Fruit fly (Drosophila melanogaster) whole organism, embryonic: ENCODE data around the gene RhoGAPp190.

Source experiments
- CG10209 ChIP-seq: fragments of 200-800 bp; sonication (Bioruptor generic); optimal IDR thresholded peaks from 3 replicates; lab custom pipeline; 2017; ENCODE audit warnings: missing biosample characterization, mild to moderate bottlenecking, missing genetic modification characterization, missing genetic modification reagents
- CG10431 ChIP-seq: fragments of 200-800 bp; sonication (Bioruptor generic); optimal IDR thresholded peaks from 3 replicates; lab custom pipeline; 2018; ENCODE audit warnings: missing biosample characterization, mild to moderate bottlenecking, missing genetic modification characterization
- CG11456 ChIP-seq: fragments of 200-800 bp; sonication (Bioruptor generic); IDR thresholded peaks from 3 replicates; pipeline ENCODE4 v1.3.6; 2022; ENCODE audit warnings: missing biosample characterization, missing genetic modification characterization
- CG12155 ChIP-seq: fragments of 200-800 bp; sonication (Bioruptor generic); optimal IDR thresholded peaks from 3 replicates; lab custom pipeline; 2016; ENCODE audit warnings: missing biosample characterization, missing genetic modification characterization
- CG12659 ChIP-seq: fragments of 200-800 bp; sonication (Bioruptor generic); optimal IDR thresholded peaks from 3 replicates; lab custom pipeline; 2017; ENCODE audit warnings: mild to moderate bottlenecking, missing biosample characterization, missing genetic modification reagents, missing genetic modification characterization
- CG13296 ChIP-seq: fragments of 200-800 bp; sonication (Bioruptor generic); optimal IDR thresholded peaks from 3 replicates; lab custom pipeline; 2018; ENCODE audit warnings: missing biosample characterization, mild to moderate bottlenecking, missing genetic modification characterization
- CG1603 ChIP-seq: fragments of 200-800 bp; sonication (Bioruptor generic); optimal IDR thresholded peaks from 2 replicates; lab custom pipeline; 2019; ENCODE audit warnings: missing biosample characterization, mild to moderate bottlenecking, missing genetic modification characterization, moderate library complexity
- CG17328 ChIP-seq: fragments of 200-800 bp; sonication (Bioruptor generic); IDR thresholded peaks from 2 replicates; pipeline ENCODE4 v1.3.6; 2022; ENCODE audit warnings: missing biosample characterization, missing genetic modification characterization
- CG17612 ChIP-seq: fragments of 200-800 bp; sonication (Bioruptor generic); IDR thresholded peaks from 2 replicates; pipeline ENCODE4 v1.3.6; 2022; ENCODE audit warnings: missing biosample characterization, missing genetic modification characterization
- CG2889 ChIP-seq: fragments of 200-800 bp; sonication (Bioruptor generic); IDR thresholded peaks from 3 replicates; pipeline ENCODE4 v1.3.6; 2022; ENCODE audit warnings: missing biosample characterization, missing genetic modification characterization
- CG30403 ChIP-seq: fragments of 200-800 bp; sonication (Bioruptor generic); optimal IDR thresholded peaks from 3 replicates; lab custom pipeline; 2016; ENCODE audit warnings: missing biosample characterization, missing genetic modification characterization
- CG30431 ChIP-seq: fragments of 200-800 bp; sonication (Bioruptor generic); optimal IDR thresholded peaks from 2 replicates; lab custom pipeline; 2017; ENCODE audit warnings: missing biosample characterization, missing genetic modification characterization
- CG33557 ChIP-seq: fragments of 200-800 bp; sonication (Bioruptor generic); optimal IDR thresholded peaks from 2 replicates; lab custom pipeline; 2019; ENCODE audit warnings: missing biosample characterization, mild to moderate bottlenecking, missing genetic modification characterization, moderate library complexity
- CG34376 ChIP-seq: fragments of 200-800 bp; sonication (Bioruptor generic); optimal IDR thresholded peaks from 2 replicates; lab custom pipeline; 2018; ENCODE audit warnings: missing biosample characterization, mild to moderate bottlenecking, missing genetic modification characterization
- CG3726 ChIP-seq: fragments of 200-800 bp; sonication (Bioruptor generic); IDR thresholded peaks from 3 replicates; pipeline ENCODE4, ENCODE4 v1.3.6; 2022; ENCODE audit warnings: missing biosample characterization, missing genetic modification characterization
- CG4730 ChIP-seq: fragments of 200-800 bp; sonication (Bioruptor generic); IDR thresholded peaks from 2 replicates; pipeline ENCODE4 v1.3.6; 2022; ENCODE audit warnings: missing biosample characterization, missing genetic modification characterization
- CG5180 ChIP-seq: fragments of 200-800 bp; sonication (Bioruptor generic); optimal IDR thresholded peaks from 3 replicates; lab custom pipeline; 2017; ENCODE audit warnings: missing biosample characterization, missing genetic modification characterization, mild to moderate bottlenecking, moderate library complexity, missing genetic modification reagents
- CG5953 ChIP-seq: fragments of 200-800 bp; sonication (Bioruptor generic); IDR thresholded peaks from 2 replicates; pipeline ENCODE4 v1.3.6; 2022; ENCODE audit warnings: missing biosample characterization, missing genetic modification characterization
- CG7839 ChIP-seq: fragments of 200-800 bp; sonication (Bioruptor generic); optimal IDR thresholded peaks from 3 replicates; lab custom pipeline; 2018; ENCODE audit warnings: missing biosample characterization, mild to moderate bottlenecking, missing genetic modification characterization, moderate library complexity
- CG7928 ChIP-seq: fragments of 200-800 bp; sonication (Bioruptor generic); optimal IDR thresholded peaks from 2 replicates; lab custom pipeline; 2017; ENCODE audit warnings: missing biosample characterization, mild to moderate bottlenecking, missing genetic modification characterization
- CG8388 ChIP-seq: fragments of 200-800 bp; sonication (Bioruptor generic); optimal IDR thresholded peaks from 2 replicates; lab custom pipeline; 2019; ENCODE audit warnings: missing biosample characterization, mild to moderate bottlenecking, missing genetic modification characterization, moderate library complexity
- Dek ChIP-seq: fragments of 200-800 bp; sonication (Bioruptor generic); optimal IDR thresholded peaks from 3 replicates; lab custom pipeline; 2019; ENCODE audit warnings: missing biosample characterization, mild to moderate bottlenecking, missing genetic modification characterization, moderate library complexity
- HLH54F ChIP-seq: fragments of 200-800 bp; sonication (Bioruptor generic); optimal IDR thresholded peaks from 3 replicates; lab custom pipeline; 2016; ENCODE audit warnings: missing biosample characterization, missing genetic modification characterization
- HLHmδ ChIP-seq: fragments of 200-800 bp; sonication (Bioruptor generic); optimal IDR thresholded peaks from 2 replicates; lab custom pipeline; 2018; ENCODE audit warnings: missing biosample characterization, mild to moderate bottlenecking, missing genetic modification characterization, moderate library complexity
- HmgZ ChIP-seq: fragments of 200-800 bp; sonication (Bioruptor generic); optimal IDR thresholded peaks from 2 replicates; lab custom pipeline; 2018; ENCODE audit warnings: missing biosample characterization, mild to moderate bottlenecking, missing genetic modification characterization
- Hr39 ChIP-seq: fragments of >200 bp; optimal IDR thresholded peaks from 2 replicates; lab custom pipeline; 2017
- Lpt ChIP-seq: fragments of >200 bp; optimal IDR thresholded peaks from 2 replicates; lab custom pipeline; 2018; ENCODE audit warnings: missing biosample characterization, missing genetic modification characterization
- MESR4 ChIP-seq: fragments of 200-800 bp; sonication (Bioruptor generic); optimal IDR thresholded peaks from 2 replicates; lab custom pipeline; 2018; ENCODE audit warnings: missing biosample characterization, mild to moderate bottlenecking, missing genetic modification characterization, moderate library complexity
- Meics ChIP-seq: fragments of 200-800 bp; sonication (Bioruptor generic); optimal IDR thresholded peaks from 2 replicates; lab custom pipeline; 2017; ENCODE audit warnings: missing biosample characterization, mild to moderate bottlenecking, missing genetic modification characterization
- NC2α ChIP-seq: fragments of 200-800 bp; sonication (Bioruptor generic); optimal IDR thresholded peaks from 2 replicates; lab custom pipeline; 2016; ENCODE audit warnings: missing biosample characterization, missing genetic modification characterization
- Nf-YC ChIP-seq: fragments of 200-800 bp; optimal IDR thresholded peaks from 3 replicates; lab custom pipeline; 2019; ENCODE audit warnings: missing biosample characterization, mild to moderate bottlenecking, missing genetic modification characterization, moderate library complexity
- Rfx ChIP-seq: fragments of 200-800 bp; sonication (Bioruptor generic); IDR thresholded peaks from 2 replicates; pipeline ENCODE4 v1.3.6; 2022; ENCODE audit warnings: missing biosample characterization, missing genetic modification characterization
- Rx ChIP-seq: fragments of 200-800 bp; sonication (Bioruptor generic); IDR thresholded peaks from 2 replicates; pipeline ENCODE4 v1.3.6; 2022; ENCODE audit warnings: missing biosample characterization, missing genetic modification characterization
- Ssrp ChIP-seq: fragments of 200-800 bp; sonication (Bioruptor generic); optimal IDR thresholded peaks from 2 replicates; lab custom pipeline; 2018; ENCODE audit warnings: missing biosample characterization, mild to moderate bottlenecking, missing genetic modification characterization, moderate library complexity
- Usf ChIP-seq: fragments of 200-800 bp; sonication (Bioruptor generic); optimal IDR thresholded peaks from 2 replicates; lab custom pipeline; 2017; ENCODE audit warnings: missing genotype, missing biosample characterization, missing genetic modification characterization
- Vsx1 ChIP-seq: fragments of 200-800 bp; sonication (Bioruptor generic); optimal IDR thresholded peaks from 2 replicates; lab custom pipeline; 2017; ENCODE audit warnings: missing biosample characterization, mild to moderate bottlenecking, missing genetic modification characterization, missing genetic modification reagents
- ac ChIP-seq: fragments of 200-800 bp; sonication (Bioruptor generic); optimal IDR thresholded peaks from 3 replicates; lab custom pipeline; 2017; ENCODE audit warnings: missing biosample characterization, mild to moderate bottlenecking, missing genetic modification characterization
- ara ChIP-seq: fragments of 200-800 bp; sonication (Bioruptor generic); IDR thresholded peaks from 2 replicates; pipeline ENCODE4 v1.3.6; 2022; ENCODE audit warnings: missing biosample characterization, missing genetic modification characterization
- bab2 ChIP-seq: fragments of 200-800 bp; sonication (Bioruptor generic); optimal IDR thresholded peaks from 2 replicates; lab custom pipeline; 2016; ENCODE audit warnings: missing biosample characterization, missing genetic modification characterization
- bcd ChIP-seq: fragments of 200-800 bp; sonication (Bioruptor generic); optimal IDR thresholded peaks from 2 replicates; lab custom pipeline; 2017; ENCODE audit warnings: missing biosample characterization, mild to moderate bottlenecking, missing genetic modification characterization
- chn ChIP-seq: fragments of 200-800 bp; sonication (Bioruptor generic); optimal IDR thresholded peaks from 2 replicates; lab custom pipeline; 2016; ENCODE audit warnings: missing biosample characterization, missing genetic modification characterization
- dmrt11E ChIP-seq: fragments of 200-800 bp; sonication (Bioruptor generic); optimal IDR thresholded peaks from 3 replicates; lab custom pipeline; 2018; ENCODE audit warnings: missing biosample characterization, mild to moderate bottlenecking, missing genetic modification characterization, moderate library complexity
- eve ChIP-seq, 2 experiments: fragments of >200 bp; optimal IDR thresholded peaks; 2 replicates each; lab custom pipeline; 2017; ENCODE audit warnings: missing biosample characterization in 2 of 2, missing genetic modification characterization in 2 of 2
- ftz-f1 ChIP-seq: fragments of 200-800 bp; sonication (Bioruptor generic); optimal IDR thresholded peaks from 2 replicates; lab custom pipeline; 2016; ENCODE audit warnings: missing biosample characterization, missing genetic modification characterization
- fu2 ChIP-seq: fragments of 200-800 bp; sonication (Bioruptor generic); optimal IDR thresholded peaks from 2 replicates; lab custom pipeline; 2016; ENCODE audit warnings: missing biosample characterization, missing genetic modification characterization
- her ChIP-seq: fragments of 200-800 bp; sonication (Bioruptor generic); optimal IDR thresholded peaks from 2 replicates; lab custom pipeline; 2016; ENCODE audit warnings: missing biosample characterization, missing genetic modification characterization
- kni ChIP-seq: fragments of 200-800 bp; sonication (Bioruptor generic); optimal IDR thresholded peaks from 3 replicates; lab custom pipeline; 2017; ENCODE audit warnings: mild to moderate bottlenecking, missing biosample characterization, missing genetic modification reagents, missing genetic modification characterization
- psq ChIP-seq: fragments of 200-800 bp; sonication (Bioruptor generic); optimal IDR thresholded peaks from 2 replicates; lab custom pipeline; 2017; ENCODE audit warnings: missing biosample characterization, missing genetic modification characterization
- rib ChIP-seq: fragments of 200-800 bp; sonication (Bioruptor generic); IDR thresholded peaks from 2 replicates; pipeline ENCODE4 v1.3.6; 2022; ENCODE audit warnings: missing biosample characterization, missing genetic modification characterization
- slbo ChIP-seq: fragments of 200-800 bp; sonication (Bioruptor generic); IDR thresholded peaks from 2 replicates; pipeline ENCODE4 v1.3.6; 2022; ENCODE audit warnings: missing biosample characterization, missing genetic modification characterization
- ttk ChIP-seq: fragments of 200-800 bp; sonication (Bioruptor generic); IDR thresholded peaks from 2 replicates; pipeline ENCODE4 v2.1.2; 2022; ENCODE audit warnings: missing biosample characterization, missing genetic modification characterization

RhoGAPp190 gene

DNA sequence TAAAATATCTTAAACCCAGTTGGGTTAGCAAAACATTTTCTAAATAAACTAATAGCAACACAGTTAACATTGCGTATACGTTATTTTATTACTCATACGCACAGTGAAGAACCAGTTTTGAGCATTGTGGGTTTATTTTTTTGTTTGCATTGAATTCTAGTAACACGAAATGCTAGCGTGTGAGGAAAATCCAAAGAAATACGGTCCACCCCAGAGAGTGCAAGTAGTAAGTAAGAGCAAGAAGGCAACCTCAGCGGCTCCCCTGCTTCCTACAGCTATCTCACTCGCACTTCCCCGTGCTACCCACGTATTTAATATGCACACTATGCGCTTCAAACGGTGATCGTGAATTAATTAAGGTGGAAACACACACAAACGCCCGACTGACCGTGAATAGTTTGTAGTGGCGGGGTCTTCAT is 27.4 kb downstream of the RhoGAPp190 start (continued):
- TF ChIP-seq CG33557 (GFP tag; lab: Kevin White, UChicago), result peak; percentile 0
- peak; percentile 94 for TF ChIP-seq CG13296 (GFP tag; lab: Kevin White, UChicago)
- TF ChIP-seq bcd (GFP tag; lab: Kevin White, UChicago), result peak; percentile 85
- peak; percentile 85 for TF ChIP-seq ftz-f1 (GFP tag; lab: Kevin White, UChicago)
- TF ChIP-seq kni (GFP tag; lab: Kevin White, UChicago), result peak; percentile 63
- TF ChIP-seq CG10209, result peak; percentile 87
- TF ChIP-seq Hr39 (lab: Kevin White, UChicago), result no peak
- TF ChIP-seq CG2889 (GFP tag; lab: Robert Waterston, UW), result 0 out of 3 replicates have a peak, but pooled peaks have one; percentile 52
- TF ChIP-seq CG4730 (GFP tag; lab: Robert Waterston, UW), result peak; percentile 71
- no peak for TF ChIP-seq Lpt
- TF ChIP-seq CG10431 (GFP tag; lab: Kevin White, UChicago), result peak; percentile 58
- TF ChIP-seq ttk (GFP tag; lab: Robert Waterston, UW), result peak; percentile 68
- TF ChIP-seq her (GFP tag; lab: Kevin White, UChicago), result peak; percentile 89
- TF ChIP-seq CG5953 (GFP tag; lab: Robert Waterston, UW), result peak; percentile 70; the same call in 1 of the 2 replicates
- peak; percentile 76 for TF ChIP-seq Vsx1 (GFP tag; lab: Kevin White, UChicago)
- TF ChIP-seq NC2α (GFP tag; lab: Kevin White, UChicago), result peak; percentile 46
- peak; percentile 90 for TF ChIP-seq CG34376 (GFP tag; lab: Kevin White, UChicago)
- TF ChIP-seq Nf-YC (tag; lab: Kevin White, UChicago), result peak; percentile 85
- peak; percentile 68; the same call in 1 of the 3 replicates for TF ChIP-seq CG3726 (GFP tag; lab: Robert Waterston, UW)
- TF ChIP-seq eve (GFP tag; optimal IDR thresholded peaks at IDR 0.05; lab: Kevin White, UChicago), result peak in 1 of 2 experiments; percentile 98
- peak; percentile 75 for TF ChIP-seq CG12155
- peak; percentile 21 for TF ChIP-seq psq (GFP tag; lab: Kevin White, UChicago)
- TF ChIP-seq Rfx (GFP tag; lab: Robert Waterston, UW), result peak; percentile 87
- peak; percentile 91 for TF ChIP-seq HmgZ (tag; lab: Kevin White, UChicago)
- TF ChIP-seq ara (GFP tag; lab: Robert Waterston, UW), result 0 out of 2 replicates have a peak, but pooled peaks have one; percentile 6
- peak; percentile 84 for TF ChIP-seq CG5180 (GFP tag; lab: Kevin White, UChicago)
- TF ChIP-seq CG7928 (GFP tag; lab: Kevin White, UChicago), result peak; percentile 48
- TF ChIP-seq HLHmδ, result no peak
- TF ChIP-seq CG1603 (tag; lab: Kevin White, UChicago), result peak; percentile 81
- TF ChIP-seq Ssrp (tag; lab: Kevin White, UChicago), result peak; percentile 69
- peak; percentile 86 for TF ChIP-seq CG30403
- peak; percentile 91 for TF ChIP-seq CG12659 (GFP tag; lab: Kevin White, UChicago)
- peak; percentile 83 for TF ChIP-seq chn (GFP tag; lab: Kevin White, UChicago)
- peak; percentile 82 for TF ChIP-seq bab2 (GFP tag; lab: Kevin White, UChicago)
- peak; percentile 84 for TF ChIP-seq Dek (tag; lab: Kevin White, UChicago)
- TF ChIP-seq Meics (GFP tag; lab: Kevin White, UChicago), result peak; percentile 92
- TF ChIP-seq CG17612 (GFP tag; lab: Robert Waterston, UW), result peak; percentile 52
- TF ChIP-seq CG11456 (GFP tag; lab: Robert Waterston, UW), result peak; percentile 74; the same call in 2 of the 3 replicates
- peak; percentile 58 for TF ChIP-seq Usf (GFP tag; lab: Kevin White, UChicago)
- peak; percentile 48 for TF ChIP-seq ac (GFP tag; lab: Kevin White, UChicago)
- peak; percentile 75 for TF ChIP-seq slbo
- peak; percentile 77 for TF ChIP-seq CG8388 (GFP tag; lab: Kevin White, UChicago)
- TF ChIP-seq CG30431 (GFP tag; lab: Kevin White, UChicago), result peak; percentile 54
- peak; percentile 76 for TF ChIP-seq fu2 (GFP tag; lab: Kevin White, UChicago)
- peak; percentile 32; the same call in 1 of the 2 replicates for TF ChIP-seq Rx (GFP tag; lab: Robert Waterston, UW)
- peak; percentile 50 for TF ChIP-seq CG17328 (GFP tag; lab: Robert Waterston, UW)
- TF ChIP-seq MESR4 (GFP tag; lab: Kevin White, UChicago), result peak; percentile 10
- peak; percentile 91 for TF ChIP-seq CG7839 (tag; lab: Kevin White, UChicago)
- no peak for TF ChIP-seq dmrt11E (tag; lab: Kevin White, UChicago)
- peak; percentile 40; the same call in 1 of the 2 replicates for TF ChIP-seq rib (GFP tag; lab: Robert Waterston, UW)
- peak; percentile 84 for TF ChIP-seq HLH54F
